Worm (Caenorhabditis elegans) whole organism, midembryonic: Measurements from ENCODE around the gene Y41D4B.15.

Source experiments
- T22C8.4 ChIP-seq: fragments of 200-800 bp; sonication (Bioruptor generic); IDR thresholded peaks from 2 replicates; pipeline ENCODE4 v1.3.6; 2022; ENCODE audit warnings: missing genetic modification characterization, missing compliant biosample characterization
- cog-1 ChIP-seq: sonication (generic microtip); optimal IDR thresholded peaks from 2 replicates; lab custom pipeline; 2016; ENCODE audit warnings: missing genetic modification characterization, missing compliant biosample characterization
- flt-1 ChIP-seq: fragments of 200-800 bp; sonication (Bioruptor generic); IDR thresholded peaks from 2 replicates; pipeline ENCODE4 v1.3.6; 2022; ENCODE audit warnings: missing genetic modification characterization, missing compliant biosample characterization
- klf-2 ChIP-seq: fragments of 200-800 bp; sonication (Bioruptor generic); conservative IDR thresholded peaks from 2 replicates; pipeline ENCODE4 v1.3.6; 2022; ENCODE audit warnings: missing genetic modification reagents, missing genetic modification characterization, missing compliant biosample characterization
- med-1 ChIP-seq: sonication (generic microtip); optimal IDR thresholded peaks from 2 replicates; lab custom pipeline; 2017; ENCODE audit warnings: missing genetic modification characterization, mild to moderate bottlenecking, missing compliant biosample characterization, antibody characterized with exemption, missing genetic modification reagents; ENCODE audit not compliant: insufficient read depth
- ref-1 ChIP-seq: fragments of 200-800 bp; sonication (Bioruptor generic); conservative IDR thresholded peaks from 2 replicates; pipeline ENCODE4 v1.3.6; 2022; ENCODE audit warnings: missing genetic modification reagents, missing genetic modification characterization, missing compliant biosample characterization
- tab-1 ChIP-seq: fragments of 200-800 bp; sonication (Bioruptor generic); IDR thresholded peaks from 2 replicates; pipeline ENCODE4 v1.3.6; 2022; ENCODE audit warnings: missing genetic modification characterization, missing compliant biosample characterization
- ztf-23 ChIP-seq: fragments of 200-800 bp; sonication (Bioruptor generic); IDR thresholded peaks from 2 replicates; pipeline ENCODE4 v1.3.6; 2022; ENCODE audit warnings: missing genetic modification reagents, missing genetic modification characterization, missing compliant biosample characterization
- ztf-29 ChIP-seq: fragments of 200-800 bp; sonication (Bioruptor generic); IDR thresholded peaks from 2 replicates; pipeline ENCODE4 v1.3.6; 2022; ENCODE audit warnings: missing genetic modification reagents, missing genetic modification characterization, missing compliant biosample characterization

Y41D4B.15 gene

ce11 chrIV:1561884-1562283 is 2.0 kb upstream of the Y41D4B.15 start, which contains the start of gene hpo-6:
Gene hpo-6 (plus strand): TSS chrIV:1562184.
- TF ChIP-seq ztf-29 (GFP tag; lab: Robert Waterston, UW) = no peak
- TF ChIP-seq klf-2 (GFP tag; lab: Robert Waterston, UW) = no peak
- no peak for TF ChIP-seq tab-1 (GFP tag; lab: Robert Waterston, UW)
- TF ChIP-seq ref-1 (GFP tag; lab: Robert Waterston, UW) = no peak
- TF ChIP-seq med-1 = no peak
- no peak for TF ChIP-seq T22C8.4 (GFP tag; lab: Robert Waterston, UW)
- TF ChIP-seq cog-1 (tag; lab: Kevin White, UChicago) = no peak
- TF ChIP-seq ztf-23 (GFP tag; lab: Robert Waterston, UW) = no peak
- no peak for TF ChIP-seq flt-1

DNA sequence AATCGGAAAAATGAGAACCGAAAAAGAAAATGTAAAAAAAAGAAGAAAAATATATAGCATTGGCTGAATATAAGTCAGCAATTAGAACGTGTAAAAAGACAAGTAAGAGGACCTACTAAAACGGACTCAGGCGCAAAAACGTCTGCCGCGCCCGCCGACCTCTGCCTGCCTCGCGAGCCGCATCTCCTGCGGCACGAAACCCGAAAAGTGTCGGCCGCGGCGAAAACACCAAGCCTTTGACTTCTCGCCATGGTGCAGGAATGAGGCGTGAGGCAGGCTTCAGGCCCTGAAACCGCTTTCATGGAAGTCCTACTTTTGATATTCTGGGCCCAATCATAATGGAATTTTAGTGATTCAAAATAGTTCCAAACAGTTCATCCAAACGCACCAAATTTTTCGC is 1.8 kb downstream of the Y41D4B.15 start:
- TF ChIP-seq tab-1 (GFP tag; lab: Robert Waterston, UW) (no peak), med-1 (no peak), klf-2 (GFP tag; lab: Robert Waterston, UW) (no peak), ref-1 (GFP tag; lab: Robert Waterston, UW) (no peak), ztf-23 (GFP tag; lab: Robert Waterston, UW) (no peak), cog-1 (tag; lab: Kevin White, UChicago) (no peak)

DNA sequence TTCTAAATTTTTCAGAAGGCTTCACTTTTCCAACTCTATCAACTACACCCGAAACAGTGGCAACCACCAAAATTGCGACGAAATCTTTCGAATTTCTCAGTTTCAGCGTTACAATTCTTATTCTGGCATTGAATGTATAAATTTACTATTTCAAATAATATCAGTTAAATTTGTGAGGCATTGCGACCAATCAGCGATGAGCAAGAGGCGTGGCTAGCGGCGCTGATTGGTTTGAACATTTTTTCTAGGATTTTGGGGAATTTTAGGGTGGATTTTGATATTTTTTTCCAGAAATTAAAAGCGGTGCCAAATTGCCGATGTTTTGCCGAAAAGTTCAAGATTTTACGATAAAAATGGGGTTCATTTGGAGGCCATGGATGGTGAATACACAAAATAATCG is 3.7 kb downstream of the Y41D4B.15 start:
- TF ChIP-seq klf-2 (GFP tag; lab: Robert Waterston, UW) = no peak
- no peak for TF ChIP-seq flt-1
- TF ChIP-seq T22C8.4 (GFP tag; lab: Robert Waterston, UW) = no peak
- TF ChIP-seq ref-1 (GFP tag; lab: Robert Waterston, UW) = no peak
- TF ChIP-seq ztf-23 (GFP tag; lab: Robert Waterston, UW) = no peak
- TF ChIP-seq tab-1 (GFP tag; lab: Robert Waterston, UW) = no peak
- TF ChIP-seq med-1 = no peak
- no peak for TF ChIP-seq ztf-29 (GFP tag; lab: Robert Waterston, UW)
- TF ChIP-seq cog-1 (tag; lab: Kevin White, UChicago) = no peak

- no peak for TF ChIP-seq tab-1 (GFP tag; lab: Robert Waterston, UW)
- no peak for TF ChIP-seq cog-1 (tag; lab: Kevin White, UChicago)
- TF ChIP-seq ztf-23 (GFP tag; lab: Robert Waterston, UW) = no peak
- no peak for TF ChIP-seq ztf-29 (GFP tag; lab: Robert Waterston, UW)
Measured at ce11 chrIV:1576731-1577130, 12.8 kb downstream of the Y41D4B.15 start, which contains the start of gene Y41D4B.14. Gene Y41D4B.14 (plus strand): TSS chrIV:1577031.

- peak; percentile 73 for TF ChIP-seq cog-1 (tag; lab: Kevin White, UChicago)
- peak; percentile 85 for TF ChIP-seq klf-2 (GFP tag; lab: Robert Waterston, UW)
- peak; percentile 93 for TF ChIP-seq ztf-23 (GFP tag; lab: Robert Waterston, UW)
- no peak for TF ChIP-seq ztf-29 (GFP tag; lab: Robert Waterston, UW)
- TF ChIP-seq flt-1 = peak; percentile 90
- TF ChIP-seq ref-1 (GFP tag; lab: Robert Waterston, UW) = peak; percentile 67
- peak; percentile 81 for TF ChIP-seq tab-1 (GFP tag; lab: Robert Waterston, UW)
- TF ChIP-seq T22C8.4 (GFP tag; lab: Robert Waterston, UW) = peak; percentile 65; the same call in 1 of the 2 replicates
- peak; percentile 79 for TF ChIP-seq med-1
Measured at ce11 chrIV:1595802-1596201, 31.9 kb downstream of the Y41D4B.15 start, which contains the start of gene npp-8. Gene npp-8 (minus strand): TSS chrIV:1595824.

DNA sequence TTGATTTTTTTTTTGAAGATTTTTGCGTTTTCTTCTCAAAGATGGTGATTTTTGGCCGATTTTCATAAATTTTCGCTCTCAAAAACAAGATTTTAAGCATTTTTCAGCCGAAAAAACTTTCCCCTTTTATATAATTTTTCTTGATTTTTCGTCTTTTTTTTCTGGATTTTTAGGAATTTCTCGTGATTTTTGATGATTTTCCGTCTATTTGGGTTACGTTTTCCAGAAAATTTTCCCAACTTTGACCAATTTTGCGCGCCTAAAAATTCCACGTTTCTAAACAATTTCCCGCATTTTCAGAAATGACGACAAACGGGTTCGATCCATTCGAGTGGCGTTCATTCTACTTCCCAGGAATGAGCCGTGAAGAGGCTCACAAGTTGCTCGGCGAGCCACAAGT is 33.1 kb downstream of the Y41D4B.15 start, which contains the start of gene ced-2:
Gene ced-2 (plus strand): TSS at position 301 of the 400 bp plus-strand sequence.
- TF ChIP-seq tab-1 (GFP tag; lab: Robert Waterston, UW) (no peak), flt-1 (no peak), ref-1 (GFP tag; lab: Robert Waterston, UW) (no peak), ztf-23 (GFP tag; lab: Robert Waterston, UW) (no peak), T22C8.4 (GFP tag; lab: Robert Waterston, UW) (no peak), cog-1 (tag; lab: Kevin White, UChicago) (no peak), med-1 (no peak), ztf-29 (GFP tag; lab: Robert Waterston, UW) (no peak), klf-2 (GFP tag; lab: Robert Waterston, UW) (no peak)

DNA sequence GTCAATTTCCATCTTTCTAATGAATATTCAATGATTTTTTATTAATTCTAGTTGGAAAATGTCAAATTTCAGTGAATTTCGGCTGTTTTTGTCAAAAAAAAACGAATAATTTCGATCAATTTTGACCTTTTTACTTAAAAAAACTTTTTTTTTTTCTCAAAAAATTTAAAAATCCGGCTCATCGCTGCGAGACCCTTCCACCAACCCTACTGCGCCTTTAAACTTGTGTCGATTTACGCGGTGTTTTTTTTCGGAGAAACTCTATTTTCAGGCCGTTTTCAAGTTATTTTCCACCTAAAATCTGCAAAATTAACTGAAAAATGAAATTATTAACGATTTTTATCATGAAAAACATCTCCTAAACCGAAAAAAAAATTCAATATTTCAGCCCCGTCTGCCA is 36.9 kb downstream of the Y41D4B.15 start:
- TF ChIP-seq ztf-23 (GFP tag; lab: Robert Waterston, UW) (no peak), ref-1 (GFP tag; lab: Robert Waterston, UW) (no peak), ztf-29 (GFP tag; lab: Robert Waterston, UW) (no peak), tab-1 (GFP tag; lab: Robert Waterston, UW) (no peak), flt-1 (no peak), med-1 (no peak), T22C8.4 (GFP tag; lab: Robert Waterston, UW) (no peak)

- TF ChIP-seq cog-1 (tag; lab: Kevin White, UChicago) (no peak), tab-1 (GFP tag; lab: Robert Waterston, UW) (no peak), T22C8.4 (GFP tag; lab: Robert Waterston, UW) (no peak), ztf-29 (GFP tag; lab: Robert Waterston, UW) (no peak), ztf-23 (GFP tag; lab: Robert Waterston, UW) (no peak), med-1 (no peak)
Measured at ce11 chrIV:1601357-1601756, 37.5 kb downstream of the Y41D4B.15 start, which contains the start of gene set-23. Gene set-23 (plus strand): TSS chrIV:1601657.

DNA sequence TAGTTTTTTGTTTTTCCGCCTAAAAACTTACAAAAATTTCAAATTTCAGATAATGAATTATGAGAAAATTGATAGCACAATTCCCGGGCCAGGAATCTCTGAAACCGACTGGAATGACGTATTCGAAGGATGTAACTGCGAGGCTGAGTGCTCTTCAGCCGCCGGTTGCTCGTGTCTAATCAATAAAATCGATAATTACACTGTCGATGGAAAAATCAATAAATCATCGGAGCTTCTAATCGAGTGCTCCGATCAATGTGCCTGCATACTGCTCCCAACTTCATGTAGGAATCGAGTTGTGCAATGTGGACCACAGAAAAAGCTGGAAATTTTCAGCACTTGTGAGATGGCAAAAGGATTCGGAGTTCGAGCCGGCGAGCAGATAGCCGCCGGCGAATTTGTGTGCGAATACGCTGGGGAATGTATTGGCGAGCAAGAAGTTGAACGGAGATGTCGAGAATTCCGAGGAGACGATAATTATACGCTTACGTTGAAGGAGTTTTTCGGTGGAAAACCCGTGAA is 39.1 kb downstream of the Y41D4B.15 start:
- no peak for TF ChIP-seq ref-1 (GFP tag; lab: Robert Waterston, UW)
- TF ChIP-seq T22C8.4 (GFP tag; lab: Robert Waterston, UW) = peak; percentile 81

DNA sequence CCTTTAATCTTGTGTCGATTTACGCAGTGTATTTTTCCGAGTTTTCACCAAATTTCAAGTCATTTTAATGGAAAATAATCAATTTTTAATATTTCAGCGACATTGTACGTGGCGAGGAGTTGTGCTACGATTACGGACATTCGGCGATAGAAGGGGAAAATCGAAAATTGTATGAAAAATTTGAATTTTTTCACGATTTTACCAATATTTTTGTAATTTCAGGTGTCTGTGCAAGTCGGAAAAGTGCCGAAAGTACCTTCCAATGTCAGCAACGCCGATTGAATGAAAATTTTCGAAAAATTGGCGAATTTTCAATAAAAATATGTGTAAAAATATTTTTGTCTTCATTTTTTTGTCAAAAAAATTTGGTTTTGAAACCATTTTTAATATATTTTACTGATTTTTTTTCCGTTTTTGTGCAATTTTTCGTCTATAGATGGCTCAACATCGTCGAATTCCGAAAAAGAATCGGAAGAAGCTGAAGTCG is 41.4 kb downstream of the Y41D4B.15 start, which contains the start of gene Y41D4B.11:
Gene Y41D4B.11 (plus strand): TSS at position 437 of the 487 bp plus-strand sequence.
- no peak for TF ChIP-seq cog-1 (tag; lab: Kevin White, UChicago)
- no peak for TF ChIP-seq flt-1
